Fruit fly (Drosophila melanogaster) whole organism, embryonic: ENCODE data around the gene CG14882.

ENCODE experiments used
- Ada2b ChIP-seq: fragments of 200-800 bp; sonication (Bioruptor generic); IDR thresholded peaks from 2 replicates; pipeline ENCODE4 v1.3.6; 2022; ENCODE audit warnings: missing biosample characterization, missing genetic modification characterization
- Asciz ChIP-seq: fragments of 200-800 bp; sonication (Bioruptor generic); optimal IDR thresholded peaks from 2 replicates; lab custom pipeline; 2017; ENCODE audit warnings: missing biosample characterization, mild to moderate bottlenecking, missing genetic modification characterization, missing genetic modification reagents
- CG10147 ChIP-seq: fragments of 200-800 bp; sonication (Bioruptor generic); optimal IDR thresholded peaks from 2 replicates; lab custom pipeline; 2019; ENCODE audit warnings: missing biosample characterization, mild to moderate bottlenecking, missing genetic modification characterization, moderate library complexity
- CG10979 ChIP-seq: fragments of 200-800 bp; sonication (Bioruptor generic); optimal IDR thresholded peaks from 2 replicates; lab custom pipeline; 2018; ENCODE audit warnings: missing biosample characterization, mild to moderate bottlenecking, missing genetic modification characterization, moderate library complexity
- CG11560 ChIP-seq: fragments of 200-800 bp; sonication (Bioruptor generic); IDR thresholded peaks from 3 replicates; pipeline ENCODE4 v1.3.6; 2022; ENCODE audit warnings: missing biosample characterization, missing genetic modification characterization
- CG12942 ChIP-seq: fragments of 200-800 bp; sonication (Bioruptor generic); optimal IDR thresholded peaks from 3 replicates; lab custom pipeline; 2016; ENCODE audit warnings: missing biosample characterization, missing genetic modification characterization
- CG13424 ChIP-seq: fragments of 200-800 bp; sonication (Bioruptor generic); optimal IDR thresholded peaks from 2 replicates; lab custom pipeline; 2019; ENCODE audit warnings: missing biosample characterization, mild to moderate bottlenecking, missing genetic modification characterization, moderate library complexity
- CG15696 ChIP-seq: fragments of 200-800 bp; sonication (Bioruptor generic); optimal IDR thresholded peaks from 2 replicates; lab custom pipeline; 2019; ENCODE audit warnings: missing biosample characterization, mild to moderate bottlenecking, missing genetic modification characterization, moderate library complexity
- CG16813 ChIP-seq: fragments of 200-800 bp; sonication (Bioruptor generic); IDR thresholded peaks from 3 replicates; pipeline ENCODE4 v1.3.6; 2022; ENCODE audit warnings: missing biosample characterization, missing genetic modification characterization; ENCODE audit not compliant: partially characterized antibody
- CG17328 ChIP-seq: fragments of 200-800 bp; sonication (Bioruptor generic); IDR thresholded peaks from 2 replicates; pipeline ENCODE4 v1.3.6; 2022; ENCODE audit warnings: missing biosample characterization, missing genetic modification characterization
- CG18764 ChIP-seq: fragments of 200-800 bp; sonication (Bioruptor generic); optimal IDR thresholded peaks from 3 replicates; lab custom pipeline; 2016; ENCODE audit warnings: missing biosample characterization, missing genetic modification characterization
- CG2678 ChIP-seq: fragments of 200-800 bp; sonication (Bioruptor generic); optimal IDR thresholded peaks from 3 replicates; lab custom pipeline; 2019; ENCODE audit warnings: missing biosample characterization, mild to moderate bottlenecking, missing genetic modification characterization, moderate library complexity
- CG31365 ChIP-seq: fragments of 200-800 bp; sonication (Bioruptor generic); optimal IDR thresholded peaks from 2 replicates; lab custom pipeline; 2018; ENCODE audit warnings: missing biosample characterization, mild to moderate bottlenecking, missing genetic modification characterization
- CG3163 ChIP-seq: fragments of 200-800 bp; sonication (Bioruptor generic); optimal IDR thresholded peaks from 3 replicates; lab custom pipeline; 2016; ENCODE audit warnings: missing biosample characterization, missing genetic modification characterization
- CG34422 ChIP-seq: fragments of 200-800 bp; sonication (Bioruptor generic); IDR thresholded peaks from 3 replicates; pipeline ENCODE4 v1.3.6; 2022; ENCODE audit warnings: missing biosample characterization, missing genetic modification characterization
- CG6272 ChIP-seq: fragments of 200-800 bp; sonication (Bioruptor generic); IDR thresholded peaks from 2 replicates; pipeline ENCODE4 v1.3.6; 2022; ENCODE audit warnings: missing biosample characterization, missing genetic modification characterization
- CG6765 ChIP-seq: fragments of 200-800 bp; sonication (Bioruptor generic); optimal IDR thresholded peaks from 3 replicates; lab custom pipeline; 2017; ENCODE audit warnings: missing biosample characterization, mild to moderate bottlenecking, missing genetic modification characterization
- CG6813 ChIP-seq: fragments of 200-800 bp; sonication (Bioruptor generic); optimal IDR thresholded peaks from 2 replicates; lab custom pipeline; 2017; ENCODE audit warnings: missing biosample characterization, missing genetic modification characterization, mild to moderate bottlenecking, moderate library complexity, missing genetic modification reagents
- CG8359 ChIP-seq: fragments of 200-800 bp; sonication (Bioruptor generic); optimal IDR thresholded peaks from 2 replicates; lab custom pipeline; 2017; ENCODE audit warnings: missing biosample characterization, mild to moderate bottlenecking, missing genetic modification characterization, borderline replicate concordance
- CG8388 ChIP-seq: fragments of 200-800 bp; sonication (Bioruptor generic); optimal IDR thresholded peaks from 2 replicates; lab custom pipeline; 2019; ENCODE audit warnings: missing biosample characterization, mild to moderate bottlenecking, missing genetic modification characterization, moderate library complexity
- CkIIα-i1 ChIP-seq: fragments of 200-800 bp; sonication (Bioruptor generic); IDR thresholded peaks from 2 replicates; pipeline ENCODE4 v1.3.6; 2022; ENCODE audit warnings: missing biosample characterization, missing genetic modification characterization
- E2f1 ChIP-seq: fragments of 200-800 bp; sonication (Bioruptor generic); IDR thresholded peaks from 2 replicates; pipeline ENCODE4 v1.3.6; 2022; ENCODE audit warnings: missing biosample characterization, missing genetic modification characterization
- H2.0 ChIP-seq: fragments of 200-800 bp; sonication (Bioruptor generic); IDR thresholded peaks from 2 replicates; pipeline ENCODE4 v1.3.6; 2022; ENCODE audit warnings: missing biosample characterization, missing genetic modification characterization
- Hr51 ChIP-seq, 2 experiments: fragments of 200-800 bp; sonication (Bioruptor generic); optimal IDR thresholded peaks; 2 replicates in 1 of 2; 3 replicates in 1 of 2; lab custom pipeline; 2016 to 2018; ENCODE audit warnings: missing biosample characterization in 2 of 2, missing genetic modification characterization in 2 of 2, mild to moderate bottlenecking in 1 of 2, moderate library complexity in 1 of 2
- MESR4 ChIP-seq: fragments of 200-800 bp; sonication (Bioruptor generic); optimal IDR thresholded peaks from 2 replicates; lab custom pipeline; 2018; ENCODE audit warnings: missing biosample characterization, mild to moderate bottlenecking, missing genetic modification characterization, moderate library complexity
- MTF-1 ChIP-seq: fragments of 200-800 bp; sonication (Bioruptor generic); optimal IDR thresholded peaks from 2 replicates; lab custom pipeline; 2018; ENCODE audit warnings: missing biosample characterization, mild to moderate bottlenecking, missing genetic modification characterization, borderline replicate concordance
- Mes4 ChIP-seq: fragments of 200-800 bp; sonication (Bioruptor generic); optimal IDR thresholded peaks from 2 replicates; lab custom pipeline; 2016; ENCODE audit warnings: missing biosample characterization, missing genetic modification characterization
- NC2β ChIP-seq: fragments of 200-800 bp; sonication (Bioruptor generic); optimal IDR thresholded peaks from 2 replicates; lab custom pipeline; 2016; ENCODE audit warnings: missing biosample characterization, missing genetic modification characterization
- Xrp1 ChIP-seq: fragments of 200-800 bp; sonication (Bioruptor generic); IDR thresholded peaks from 2 replicates; pipeline ENCODE4 v1.3.6; 2022; ENCODE audit warnings: missing biosample characterization, missing genetic modification characterization
- bbx ChIP-seq: fragments of 200-800 bp; sonication (Bioruptor generic); IDR thresholded peaks from 2 replicates; pipeline ENCODE4 v1.3.6; 2022; ENCODE audit warnings: missing biosample characterization, missing genetic modification characterization; ENCODE audit not compliant: partially characterized antibody
- cas ChIP-seq: fragments of 200-800 bp; sonication (Bioruptor generic); IDR thresholded peaks from 2 replicates; pipeline ENCODE4 v1.3.6; 2022; ENCODE audit warnings: missing biosample characterization, missing genetic modification characterization
- danr ChIP-seq: fragments of 200-800 bp; sonication (Bioruptor generic); IDR thresholded peaks from 2 replicates; pipeline ENCODE4 v1.3.6; 2022; ENCODE audit warnings: missing biosample characterization, missing genetic modification characterization
- dimm ChIP-seq: fragments of 200-800 bp; sonication (Bioruptor generic); IDR thresholded peaks from 2 replicates; pipeline ENCODE4 v1.3.6; 2022; ENCODE audit warnings: missing biosample characterization, missing genetic modification characterization
- emc ChIP-seq: fragments of 200-800 bp; sonication (Bioruptor generic); optimal IDR thresholded peaks from 2 replicates; lab custom pipeline; 2016; ENCODE audit warnings: missing biosample characterization, missing genetic modification characterization
- grn ChIP-seq: fragments of 200-800 bp; sonication (Bioruptor generic); optimal IDR thresholded peaks from 3 replicates; lab custom pipeline; 2017; ENCODE audit warnings: missing biosample characterization, missing genetic modification characterization
- hb ChIP-seq: fragments of 200-800 bp; sonication (Bioruptor generic); IDR thresholded peaks from 3 replicates; pipeline ENCODE4 v1.3.6; 2022; ENCODE audit warnings: missing biosample characterization, missing genetic modification characterization; ENCODE audit not compliant: partially characterized antibody
- kah ChIP-seq: fragments of 200-800 bp; sonication (Bioruptor generic); optimal IDR thresholded peaks from 2 replicates; lab custom pipeline; 2018; ENCODE audit warnings: missing biosample characterization, mild to moderate bottlenecking, missing genetic modification characterization
- klu ChIP-seq: fragments of 200-800 bp; sonication (Bioruptor generic); IDR thresholded peaks from 2 replicates; pipeline ENCODE4 v1.3.6; 2022; ENCODE audit warnings: missing biosample characterization, missing genetic modification characterization
- lbe ChIP-seq: fragments of 200-800 bp; sonication (Bioruptor generic); optimal IDR thresholded peaks from 2 replicates; lab custom pipeline; 2016; ENCODE audit warnings: missing biosample characterization, mild to moderate bottlenecking, missing genetic modification characterization
- peb ChIP-seq: fragments of 200-800 bp; sonication (Bioruptor generic); IDR thresholded peaks from 2 replicates; pipeline ENCODE4 v1.3.6; 2022; ENCODE audit warnings: missing biosample characterization, missing genetic modification characterization
- prd ChIP-seq, 3 experiments: fragments of >200 bp in 2 of 3; fragments of 200-800 bp in 1 of 3; sonication (Bioruptor generic) in 1 of 3; optimal IDR thresholded peaks in 2 of 3; IDR thresholded peaks in 1 of 3; 2 replicates in 2 of 3; 3 replicates in 1 of 3; pipeline versions ENCODE4 v1.3.6 to Lab custom; 2017 to 2022; ENCODE audit warnings: missing biosample characterization in 1 of 3, missing genetic modification characterization in 1 of 3
- rib ChIP-seq: fragments of 200-800 bp; sonication (Bioruptor generic); IDR thresholded peaks from 2 replicates; pipeline ENCODE4 v1.3.6; 2022; ENCODE audit warnings: missing biosample characterization, missing genetic modification characterization
- shn ChIP-seq: fragments of 200-800 bp; sonication (Bioruptor generic); optimal IDR thresholded peaks from 3 replicates; lab custom pipeline; 2016; ENCODE audit warnings: missing biosample characterization, missing genetic modification characterization
- tap ChIP-seq: fragments of 200-800 bp; optimal IDR thresholded peaks from 3 replicates; lab custom pipeline; 2019; ENCODE audit warnings: missing biosample characterization, mild to moderate bottlenecking, missing genetic modification characterization, moderate library complexity
- tll ChIP-seq, 2 experiments: fragments of 200-800 bp in 1 of 2; fragments of >200 bp in 1 of 2; sonication (Bioruptor generic) in 1 of 2; optimal IDR thresholded peaks; 2 replicates each; lab custom pipeline; 2017 to 2019; ENCODE audit warnings: missing biosample characterization in 2 of 2, missing genetic modification characterization in 2 of 2, mild to moderate bottlenecking in 1 of 2, moderate library complexity in 1 of 2
- wek ChIP-seq: fragments of 200-800 bp; sonication (Bioruptor generic); optimal IDR thresholded peaks from 3 replicates; lab custom pipeline; 2018; ENCODE audit warnings: missing biosample characterization, mild to moderate bottlenecking, missing genetic modification characterization, moderate library complexity
- zf30C ChIP-seq: fragments of 200-800 bp; sonication (Bioruptor generic); optimal IDR thresholded peaks from 3 replicates; lab custom pipeline; 2018; ENCODE audit warnings: missing biosample characterization, mild to moderate bottlenecking, missing genetic modification characterization

The CG14882 gene

DNA sequence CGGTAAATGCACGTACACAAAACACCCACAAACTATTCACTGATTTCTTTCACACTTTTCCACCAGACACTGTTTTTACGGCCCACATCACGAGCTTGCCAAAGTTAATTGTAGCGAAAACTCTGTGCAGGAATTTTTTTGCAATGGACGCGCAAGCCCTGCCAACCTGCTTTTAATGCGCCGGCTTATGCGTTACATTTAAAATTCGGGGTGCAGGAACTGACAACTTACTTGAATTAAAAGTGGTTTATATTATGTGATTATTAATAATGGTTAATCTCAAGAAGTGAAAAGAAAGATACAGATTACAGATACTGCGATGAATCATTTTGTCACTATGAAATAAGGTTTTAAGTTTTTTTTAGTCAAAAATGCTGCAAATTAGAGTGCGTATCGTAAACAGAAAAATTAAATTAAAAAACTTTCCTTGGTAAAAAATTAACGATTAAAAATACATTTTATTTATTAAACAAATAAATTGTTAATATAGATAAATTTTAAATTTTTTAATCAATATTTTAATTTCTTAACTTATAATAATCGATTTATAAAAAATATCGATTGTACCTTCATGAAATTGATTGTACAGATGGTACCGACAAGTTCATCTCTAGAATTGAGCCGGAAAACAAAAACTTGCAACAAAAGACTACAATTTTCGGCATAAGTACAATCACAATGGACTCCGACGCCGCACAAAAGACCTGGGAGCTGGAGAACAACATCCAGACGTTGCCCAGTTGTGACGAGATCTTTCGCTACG, 26.7 kb downstream of the CG14882 start, which contains the start of the genes CG42232 and CSN5 (continued):
- TF ChIP-seq grn (GFP tag; lab: Kevin White, UChicago) (no peak), Xrp1 (GFP tag; lab: Robert Waterston, UW) (peak; percentile 55; the same call in 1 of the 2 replicates), cas (GFP tag; lab: Robert Waterston, UW) (peak; percentile 31; the same call in 1 of the 2 replicates), bbx (peak; percentile 27; the same call in 1 of the 2 replicates), NC2β (GFP tag; lab: Kevin White, UChicago) (peak; percentile 40), danr (no peak), shn (GFP tag; lab: Kevin White, UChicago) (peak; percentile 12), CG6813 (GFP tag; lab: Kevin White, UChicago) (no peak), peb (GFP tag; lab: Robert Waterston, UW) (no peak), CG10979 (tag; lab: Kevin White, UChicago) (peak; percentile 68), tll (GFP tag; optimal IDR thresholded peaks at IDR 0.05; lab: Kevin White, UChicago) (peak in 1 of 2 experiments; percentile 28), CG10147 (GFP tag; lab: Kevin White, UChicago) (no peak), tap (tag; lab: Kevin White, UChicago) (no peak), CG11560 (no peak), CG6272 (GFP tag; lab: Robert Waterston, UW) (peak; percentile 45; the same call in 1 of the 2 replicates), CG16813 (GFP tag; lab: Robert Waterston, UW) (no peak; the same call in 2 of the 3 replicates), H2.0 (GFP tag; lab: Robert Waterston, UW) (peak; percentile 35; the same call in 1 of the 2 replicates), kah (no peak), Asciz (GFP tag; lab: Kevin White, UChicago) (peak; percentile 39), CG8388 (GFP tag; lab: Kevin White, UChicago) (no peak), lbe (no peak), CG2678 (tag; lab: Kevin White, UChicago) (no peak), prd (optimal IDR thresholded peaks at IDR 0.05; lab: Kevin White, UChicago) (no peak), prd (GFP tag; IDR thresholded peaks at IDR 0.05; lab: Robert Waterston, UW) (peak; percentile 59; the same call in 2 of the 3 replicates), hb (GFP tag; lab: Robert Waterston, UW) (no peak), CkIIα-i1 (GFP tag; lab: Robert Waterston, UW) (no peak), emc (no peak), CG15696 (tag; lab: Kevin White, UChicago) (peak; percentile 60), dimm (GFP tag; lab: Robert Waterston, UW) (no peak), CG3163 (GFP tag; lab: Kevin White, UChicago) (no peak), wek (GFP tag; lab: Kevin White, UChicago) (no peak), CG8359 (no peak), E2f1 (peak; percentile 21; the same call in 1 of the 2 replicates), CG18764 (GFP tag; lab: Kevin White, UChicago) (peak; percentile 40), Hr51 (GFP tag; optimal IDR thresholded peaks at IDR 0.05; lab: Kevin White, UChicago) (peak in 1 of 2 experiments; percentile 36), CG12942 (peak; percentile 21), zf30C (no peak), CG34422 (GFP tag; lab: Robert Waterston, UW) (peak; percentile 21; the same call in 1 of the 3 replicates), CG13424 (no peak), CG31365 (tag; lab: Kevin White, UChicago) (no peak), klu (GFP tag; lab: Robert Waterston, UW) (no peak), Mes4 (GFP tag; lab: Kevin White, UChicago) (no peak), MTF-1 (no peak), CG6765 (no peak), MESR4 (GFP tag; lab: Kevin White, UChicago) (peak; percentile 37), CG17328 (GFP tag; lab: Robert Waterston, UW) (peak; percentile 44; the same call in 1 of the 2 replicates), Ada2b (GFP tag; lab: Robert Waterston, UW) (peak; percentile 43; the same call in 1 of the 2 replicates), rib (GFP tag; lab: Robert Waterston, UW) (0 out of 2 replicates have a peak, but pooled peaks have one; percentile 30)
